Worm (Caenorhabditis elegans): ENCODE data around the gene F19B10.13.

The F19B10.13 gene

ce11 chrII:3705320-3705719 is 43.2 kb downstream of the F19B10.13 start, which contains the start of gene srx-108:
TSS of gene srx-108 (plus strand) at chrII:3705620.
- TF ChIP-seq mef-2 (tag; optimal IDR thresholded peaks at IDR 0.05) (no peak), efl-1 (optimal IDR thresholded peaks at IDR 0.05) (no peak), efl-1 (GFP tag; optimal IDR thresholded peaks at IDR 0.05 in 1 of 2) (peak in 1 of 2 experiments; percentile 54)

- no peak for TF ChIP-seq nhr-237 (tag; optimal IDR thresholded peaks at IDR 0.05)
- TF ChIP-seq lin-13 (GFP tag; optimal IDR thresholded peaks at IDR 0.05) = no peak
- no peak for TF ChIP-seq lsy-2 (tag; optimal IDR thresholded peaks at IDR 0.05)
- TF ChIP-seq snpc-4 (tag; optimal IDR thresholded peaks at IDR 0.05) = no peak
- no peak for TF ChIP-seq unc-98 (GFP tag; IDR thresholded peaks at IDR 0.05)
- no peak for TF ChIP-seq nhr-19 (GFP tag; conservative IDR thresholded peaks at IDR 0.05)
- no peak for TF ChIP-seq swsn-7 (tag; optimal IDR thresholded peaks at IDR 0.05)
- TF ChIP-seq mdl-1 (tag; optimal IDR thresholded peaks at IDR 0.05) = no peak
- no peak for TF ChIP-seq nhr-76 (tag; optimal IDR thresholded peaks at IDR 0.05)
Observed at ce11 chrII:3709255-3709654, 47.2 kb downstream of the F19B10.13 start, which contains the start of gene srx-110. TSS of gene srx-110 (plus strand) at chrII:3709555.

- TF ChIP-seq fkh-8 (tag; optimal IDR thresholded peaks at IDR 0.05) (peak; percentile 45), ceh-88 (GFP tag; IDR thresholded peaks at IDR 0.05) (no peak), mep-1 (tag; optimal IDR thresholded peaks at IDR 0.05) (no peak), dsc-1 (tag; optimal IDR thresholded peaks at IDR 0.05) (peak; percentile 77)
Observed at ce11 chrII:3711047-3711446, 49.0 kb downstream of the F19B10.13 start, which contains the start of gene fbxc-53. TSS of gene fbxc-53 (plus strand) at chrII:3711291.
